Fruit fly (Drosophila melanogaster) whole organism, adult: ENCODE results near the gene Trx2.

Experiments used
- CG11617 ChIP-seq: fragments of 200-800 bp; sonication (Bioruptor generic); optimal IDR thresholded peaks from 2 replicates; lab custom pipeline; 2017; ENCODE audit warnings: mild to moderate bottlenecking, missing biosample characterization, missing genetic modification reagents, missing genetic modification characterization
- CG12768 ChIP-seq: fragments of 200-800 bp; sonication (Bioruptor generic); optimal IDR thresholded peaks from 2 replicates; lab custom pipeline; 2017; ENCODE audit warnings: missing biosample characterization, missing genetic modification characterization, mild to moderate bottlenecking, moderate library complexity, missing genetic modification reagents
- CG14711 ChIP-seq: fragments of 200-800 bp; sonication (Bioruptor generic); optimal IDR thresholded peaks from 2 replicates; lab custom pipeline; 2018; ENCODE audit warnings: missing biosample characterization, mild to moderate bottlenecking, missing genetic modification characterization, moderate library complexity
- CG1620 ChIP-seq: fragments of 200-800 bp; sonication (Bioruptor generic); optimal IDR thresholded peaks from 2 replicates; lab custom pipeline; 2016; ENCODE audit warnings: missing biosample characterization, missing genetic modification characterization
- CG33017 ChIP-seq: fragments of 200-800 bp; sonication (Bioruptor generic); optimal IDR thresholded peaks from 2 replicates; lab custom pipeline; 2018; ENCODE audit warnings: missing biosample characterization, mild to moderate bottlenecking, missing genetic modification characterization, moderate library complexity
- CG5204 ChIP-seq: fragments of 200-800 bp; sonication (Bioruptor generic); optimal IDR thresholded peaks from 2 replicates; lab custom pipeline; 2016; ENCODE audit warnings: missing biosample characterization, missing genetic modification characterization
- CG7045 ChIP-seq: fragments of 200-800 bp; sonication (Bioruptor generic); optimal IDR thresholded peaks from 2 replicates; lab custom pipeline; 2017; ENCODE audit warnings: missing biosample characterization, mild to moderate bottlenecking, missing genetic modification characterization
- CG7101 ChIP-seq: fragments of 200-800 bp; sonication (Bioruptor generic); optimal IDR thresholded peaks from 2 replicates; lab custom pipeline; 2018; ENCODE audit warnings: missing biosample characterization, mild to moderate bottlenecking, missing genetic modification characterization, moderate library complexity
- Clk ChIP-seq: fragments of 200-800 bp; sonication (Bioruptor generic); optimal IDR thresholded peaks from 2 replicates; lab custom pipeline; 2017; ENCODE audit warnings: missing biosample characterization, missing genetic modification characterization
- Crg-1 ChIP-seq: fragments of 200-800 bp; sonication (Bioruptor generic); optimal IDR thresholded peaks from 2 replicates; lab custom pipeline; 2016; ENCODE audit warnings: missing biosample characterization, missing genetic modification characterization
- Hr96 ChIP-seq: fragments of 200-800 bp; sonication (Bioruptor generic); optimal IDR thresholded peaks from 2 replicates; lab custom pipeline; 2016; ENCODE audit warnings: missing biosample characterization, missing genetic modification characterization
- Mnt ChIP-seq: fragments of 200-800 bp; sonication (Bioruptor generic); optimal IDR thresholded peaks from 2 replicates; lab custom pipeline; 2016; ENCODE audit warnings: missing biosample characterization, mild to moderate bottlenecking, missing genetic modification characterization
- bab1 ChIP-seq: fragments of 200-800 bp; sonication (Bioruptor generic); optimal IDR thresholded peaks from 3 replicates; lab custom pipeline; 2019; ENCODE audit warnings: missing biosample characterization, mild to moderate bottlenecking, missing genetic modification characterization, moderate library complexity
- cic ChIP-seq: fragments of 200-800 bp; sonication (Bioruptor generic); optimal IDR thresholded peaks from 2 replicates; lab custom pipeline; 2017; ENCODE audit warnings: missing biosample characterization, mild to moderate bottlenecking, missing genetic modification characterization, moderate library complexity
- cnc ChIP-seq, 2 experiments: fragments of >200 bp; optimal IDR thresholded peaks; 2 replicates each; lab custom pipeline; 2017
- kay ChIP-seq: fragments of 200-800 bp; sonication (Bioruptor generic); peaks from one replicate; lab custom pipeline; 2016; ENCODE audit warnings: missing biosample characterization, missing genetic modification characterization, borderline replicate concordance
- ovo ChIP-seq: fragments of 200-800 bp; sonication (Bioruptor generic); optimal IDR thresholded peaks from 2 replicates; lab custom pipeline; 2016; ENCODE audit warnings: missing biosample characterization, missing genetic modification characterization
- pad ChIP-seq: fragments of 200-800 bp; sonication (Bioruptor generic); optimal IDR thresholded peaks from 3 replicates; lab custom pipeline; 2017; ENCODE audit warnings: missing biosample characterization, missing genetic modification characterization, mild to moderate bottlenecking, moderate library complexity, missing genetic modification reagents
- tj ChIP-seq: fragments of 200-800 bp; sonication (Bioruptor generic); optimal IDR thresholded peaks from 3 replicates; lab custom pipeline; 2017; ENCODE audit warnings: missing biosample characterization, mild to moderate bottlenecking, missing genetic modification characterization, moderate library complexity
- toe ChIP-seq: fragments of 200-800 bp; sonication (Bioruptor generic); optimal IDR thresholded peaks from 2 replicates; lab custom pipeline; 2016; ENCODE audit warnings: missing biosample characterization, missing genetic modification characterization

Gene Trx2

DNA sequence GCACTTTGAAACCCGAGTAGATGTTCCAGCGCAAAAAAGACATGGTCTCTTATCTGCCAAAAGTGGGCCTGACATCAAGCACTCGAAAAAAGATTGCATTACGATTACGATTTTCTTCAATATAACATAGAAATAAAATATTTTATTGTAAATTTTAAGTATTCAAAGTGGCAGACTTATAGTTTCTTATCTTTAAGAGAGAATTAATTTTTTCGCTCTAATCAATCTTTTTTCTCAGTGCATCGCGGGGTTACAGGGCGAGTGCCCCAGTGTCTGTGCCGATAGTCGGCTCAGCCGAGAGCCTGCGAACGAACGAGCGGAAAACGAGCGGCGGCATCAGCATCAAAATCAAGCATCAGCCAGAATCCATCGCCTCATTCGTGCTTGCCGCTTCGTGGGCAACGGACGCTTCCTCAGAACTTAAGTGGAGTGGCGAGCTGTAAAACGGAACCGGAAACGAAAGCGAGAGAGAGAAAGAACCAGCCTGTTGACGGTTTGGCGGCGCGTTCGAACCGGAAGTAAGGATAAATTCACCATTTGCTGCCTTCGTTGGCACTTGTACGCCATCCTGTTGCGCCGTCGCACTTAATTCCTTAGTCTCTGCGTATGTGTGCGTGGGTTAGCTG lies 21.0 kb downstream of the Trx2 start, which contains the start of gene Apoltp:
TSS of gene Apoltp (plus strand) at position 369 of the 626 bp plus-strand sequence.
- TF ChIP-seq ovo: no peak
- no peak for TF ChIP-seq cnc (optimal IDR thresholded peaks at IDR 0.05; lab: Kevin White, UChicago)
- no peak for TF ChIP-seq CG7045 (GFP tag; lab: Kevin White, UChicago)
- no peak for TF ChIP-seq Clk
- no peak for TF ChIP-seq bab1 (GFP tag; lab: Kevin White, UChicago)
- no peak for TF ChIP-seq CG11617 (GFP tag; lab: Kevin White, UChicago)
- no peak for TF ChIP-seq cic
- no peak for TF ChIP-seq pad (GFP tag; lab: Kevin White, UChicago)
- TF ChIP-seq CG5204: no peak
- no peak for TF ChIP-seq tj (GFP tag; lab: Kevin White, UChicago)
- no peak for TF ChIP-seq CG33017 (tag; lab: Kevin White, UChicago)
- no peak for TF ChIP-seq Crg-1 (GFP tag; lab: Kevin White, UChicago)
- TF ChIP-seq Mnt (GFP tag; lab: Kevin White, UChicago): no peak
- TF ChIP-seq CG7101 (tag; lab: Kevin White, UChicago): peak; percentile 14
- no peak for TF ChIP-seq CG1620
- TF ChIP-seq CG12768 (GFP tag; lab: Kevin White, UChicago): no peak
- peak; percentile 18 for TF ChIP-seq Hr96 (GFP tag; lab: Kevin White, UChicago)
- peak; percentile 7 for TF ChIP-seq kay
- no peak for TF ChIP-seq toe (GFP tag; lab: Kevin White, UChicago)
- TF ChIP-seq CG14711 (tag; lab: Kevin White, UChicago): no peak

DNA sequence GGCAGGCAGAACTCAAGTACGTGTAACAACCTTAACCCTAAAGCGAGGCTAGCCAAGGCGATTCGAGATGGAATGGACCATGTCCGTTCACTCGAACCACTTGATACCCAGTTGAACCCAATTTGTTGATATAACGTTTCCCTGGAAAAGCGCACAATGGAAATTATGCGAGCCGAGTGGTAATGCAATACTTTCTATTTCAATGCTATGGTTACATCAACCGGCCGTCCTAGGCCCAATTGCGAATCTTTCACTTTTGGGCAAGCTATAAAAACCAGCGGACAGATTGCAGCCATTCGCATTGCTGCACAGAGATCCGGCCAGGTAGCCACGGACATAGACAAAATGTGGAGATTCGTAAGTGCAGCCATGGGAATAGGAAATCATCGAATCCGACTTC lies 43.3 kb downstream of the Trx2 start, which contains the start of gene CG33299:
TSS of gene CG33299 (plus strand) at position 301 of the 400 bp plus-strand sequence.
- no peak for TF ChIP-seq pad (GFP tag; lab: Kevin White, UChicago)
- no peak for TF ChIP-seq CG12768 (GFP tag; lab: Kevin White, UChicago)
- no peak for TF ChIP-seq bab1 (GFP tag; lab: Kevin White, UChicago)
- no peak for TF ChIP-seq cic
- TF ChIP-seq toe (GFP tag; lab: Kevin White, UChicago): no peak
- TF ChIP-seq CG7045 (GFP tag; lab: Kevin White, UChicago): no peak
- TF ChIP-seq Hr96 (GFP tag; lab: Kevin White, UChicago): no peak
- TF ChIP-seq CG33017 (tag; lab: Kevin White, UChicago): no peak
- TF ChIP-seq CG7101 (tag; lab: Kevin White, UChicago): no peak
- no peak for TF ChIP-seq CG11617 (GFP tag; lab: Kevin White, UChicago)
- TF ChIP-seq CG14711 (tag; lab: Kevin White, UChicago): no peak
- no peak for TF ChIP-seq ovo
- TF ChIP-seq cnc (optimal IDR thresholded peaks at IDR 0.05; lab: Kevin White, UChicago): no peak
- no peak for TF ChIP-seq CG5204
- TF ChIP-seq kay: no peak
- TF ChIP-seq Mnt (GFP tag; lab: Kevin White, UChicago): no peak
- no peak for TF ChIP-seq tj (GFP tag; lab: Kevin White, UChicago)
- TF ChIP-seq Crg-1 (GFP tag; lab: Kevin White, UChicago): no peak
- no peak for TF ChIP-seq Clk
- no peak for TF ChIP-seq CG1620

DNA sequence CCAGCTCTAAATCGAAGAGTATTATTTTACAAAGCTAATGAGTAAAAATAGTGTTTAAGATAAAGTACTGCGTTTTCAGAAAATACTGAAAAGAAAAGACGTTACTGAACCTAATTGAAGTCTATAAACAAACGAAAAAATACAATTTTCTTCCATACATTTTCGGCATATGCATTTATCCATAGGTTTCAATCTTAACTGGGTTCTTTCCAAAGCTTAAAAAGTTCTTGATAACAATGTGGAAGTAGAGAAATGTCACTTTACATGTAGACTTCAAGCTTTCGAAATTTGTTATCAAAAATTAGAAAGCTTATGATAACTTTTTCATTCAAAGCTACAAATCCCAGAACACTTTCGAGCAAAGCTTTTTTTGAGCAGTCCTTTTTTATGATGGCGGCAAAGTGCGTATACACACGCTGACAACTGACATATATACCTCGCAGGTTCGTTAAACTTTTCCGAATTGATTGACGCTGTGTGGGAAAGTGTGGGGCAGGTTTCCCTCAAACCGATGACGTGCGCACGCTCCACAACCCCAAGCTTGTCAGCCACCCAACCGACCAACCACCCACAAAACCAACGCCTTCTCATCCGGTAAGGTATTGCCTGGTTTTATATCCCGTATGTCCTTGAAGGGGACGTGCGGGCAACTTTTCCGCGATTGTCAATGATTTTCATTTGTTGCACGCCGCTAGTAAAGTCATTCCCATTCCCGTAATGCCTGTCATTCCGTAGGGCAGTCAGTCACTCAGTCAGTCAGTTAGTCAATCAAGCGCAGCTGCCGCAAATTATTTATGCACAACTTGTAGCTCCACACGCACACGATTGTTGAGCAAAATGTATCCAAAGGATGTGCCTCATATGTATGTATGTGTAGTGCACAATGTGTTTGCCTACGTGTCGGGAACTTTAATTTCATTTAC lies 44.6 kb downstream of the Trx2 start:
- TF ChIP-seq cnc (optimal IDR thresholded peaks at IDR 0.05; lab: Kevin White, UChicago) (no peak), ovo (no peak), toe (GFP tag; lab: Kevin White, UChicago) (no peak), pad (GFP tag; lab: Kevin White, UChicago) (no peak), Clk (no peak), Mnt (GFP tag; lab: Kevin White, UChicago) (no peak)

DNA sequence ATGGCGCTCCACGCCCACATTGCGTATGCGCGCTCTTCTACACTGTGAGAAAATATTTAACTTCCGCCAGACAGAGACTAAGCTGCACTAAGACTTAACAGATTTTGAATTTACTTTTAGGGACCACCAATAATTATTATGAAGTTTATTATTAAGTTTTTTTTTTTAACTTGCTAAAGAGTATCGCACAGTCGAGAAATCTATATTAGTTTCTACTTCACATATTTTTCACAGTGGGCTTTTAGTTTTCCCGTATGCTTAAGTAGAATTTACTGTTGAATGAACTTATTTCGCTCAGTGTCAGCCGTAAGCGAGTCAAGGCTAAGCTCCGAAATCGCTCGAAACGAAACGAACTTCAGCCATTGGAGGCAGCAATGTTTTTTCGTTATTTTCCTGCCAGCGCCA lies 47.6 kb downstream of the Trx2 start:
- peak; percentile 41 for TF ChIP-seq CG5204
- peak; percentile 62 for TF ChIP-seq CG7045 (GFP tag; lab: Kevin White, UChicago)
- no peak for TF ChIP-seq toe (GFP tag; lab: Kevin White, UChicago)
- peak; percentile 19 for TF ChIP-seq CG33017 (tag; lab: Kevin White, UChicago)
- peak; percentile 12 for TF ChIP-seq CG12768 (GFP tag; lab: Kevin White, UChicago)
- no peak for TF ChIP-seq Hr96 (GFP tag; lab: Kevin White, UChicago)
- TF ChIP-seq CG11617 (GFP tag; lab: Kevin White, UChicago): peak; percentile 2

DNA sequence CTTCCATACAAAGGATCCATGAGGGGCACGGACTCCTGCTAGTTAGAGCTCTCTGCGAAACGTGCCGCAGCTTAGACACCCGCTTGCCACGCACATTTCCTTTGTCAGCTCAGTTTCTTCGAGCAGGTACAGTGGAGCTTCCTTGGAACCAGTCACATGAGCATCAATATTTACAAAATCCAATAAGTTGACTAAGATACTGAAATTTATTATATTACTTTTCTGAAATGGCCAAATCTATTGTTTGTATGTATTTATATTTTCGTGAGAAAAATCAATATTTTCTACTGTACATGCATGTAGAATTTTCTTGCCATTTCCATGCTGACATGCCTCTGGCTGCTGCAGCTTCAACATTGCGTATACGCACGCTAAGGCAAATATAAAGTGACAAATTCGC lies 50.0 kb downstream of the Trx2 start:
- TF ChIP-seq CG5204 (no peak), CG1620 (no peak)
